Fruit fly (Drosophila melanogaster) whole organism, embryonic: ENCODE results near the gene CG1738.

Experiments used
- Abd-B ChIP-seq: fragments of 200-800 bp; sonication (Bioruptor generic); optimal IDR thresholded peaks from 2 replicates; lab custom pipeline; 2018; ENCODE audit warnings: missing biosample characterization, mild to moderate bottlenecking, missing genetic modification characterization, moderate library complexity
- Antp ChIP-seq: fragments of 200-800 bp; sonication (Bioruptor generic); optimal IDR thresholded peaks from 3 replicates; lab custom pipeline; 2016; ENCODE audit warnings: missing biosample characterization, missing genetic modification characterization
- BEAF-32 ChIP-seq: fragments of 200-800 bp; sonication (Bioruptor generic); optimal IDR thresholded peaks from 3 replicates; lab custom pipeline; 2017; ENCODE audit warnings: missing biosample characterization, missing genetic modification characterization, mild to moderate bottlenecking, moderate library complexity, missing genetic modification reagents
- CG12659 ChIP-seq: fragments of 200-800 bp; sonication (Bioruptor generic); optimal IDR thresholded peaks from 3 replicates; lab custom pipeline; 2017; ENCODE audit warnings: mild to moderate bottlenecking, missing biosample characterization, missing genetic modification reagents, missing genetic modification characterization
- CG12744 ChIP-seq: fragments of 200-800 bp; sonication (Bioruptor generic); optimal IDR thresholded peaks from 2 replicates; lab custom pipeline; 2016; ENCODE audit warnings: missing biosample characterization, missing genetic modification characterization
- CG12769 ChIP-seq: fragments of 200-800 bp; sonication (Bioruptor generic); optimal IDR thresholded peaks from 2 replicates; lab custom pipeline; 2019; ENCODE audit warnings: missing biosample characterization, mild to moderate bottlenecking, missing genetic modification characterization, moderate library complexity
- CG13296 ChIP-seq: fragments of 200-800 bp; sonication (Bioruptor generic); optimal IDR thresholded peaks from 3 replicates; lab custom pipeline; 2018; ENCODE audit warnings: missing biosample characterization, mild to moderate bottlenecking, missing genetic modification characterization
- CG1647 ChIP-seq: fragments of 200-800 bp; sonication (Bioruptor generic); optimal IDR thresholded peaks from 3 replicates; lab custom pipeline; 2016; ENCODE audit warnings: missing biosample characterization, missing genetic modification characterization
- CG17568 ChIP-seq: fragments of 200-800 bp; sonication (Bioruptor generic); optimal IDR thresholded peaks from 2 replicates; lab custom pipeline; 2018; ENCODE audit warnings: missing biosample characterization, mild to moderate bottlenecking, missing genetic modification characterization, moderate library complexity
- CG17829 ChIP-seq: fragments of 200-800 bp; optimal IDR thresholded peaks from 2 replicates; lab custom pipeline; 2019; ENCODE audit warnings: missing biosample characterization, mild to moderate bottlenecking, missing genetic modification characterization, moderate library complexity
- CG1832 ChIP-seq: fragments of 200-800 bp; sonication (Bioruptor generic); optimal IDR thresholded peaks from 2 replicates; lab custom pipeline; 2017; ENCODE audit warnings: missing biosample characterization, mild to moderate bottlenecking, missing genetic modification characterization, inconsistent platforms
- CG2116 ChIP-seq: fragments of 200-800 bp; sonication (Bioruptor generic); optimal IDR thresholded peaks from 3 replicates; lab custom pipeline; 2018; ENCODE audit warnings: missing biosample characterization, mild to moderate bottlenecking, missing genetic modification characterization
- CG2202 ChIP-seq: fragments of 200-800 bp; sonication (Bioruptor generic); optimal IDR thresholded peaks from 2 replicates; lab custom pipeline; 2018; ENCODE audit warnings: missing biosample characterization, mild to moderate bottlenecking, missing genetic modification characterization
- CG2712 ChIP-seq: fragments of 200-800 bp; optimal IDR thresholded peaks from 3 replicates; lab custom pipeline; 2019; ENCODE audit warnings: missing biosample characterization, mild to moderate bottlenecking, missing genetic modification characterization, moderate library complexity
- CG2875 ChIP-seq: fragments of 200-800 bp; sonication (Bioruptor generic); optimal IDR thresholded peaks from 2 replicates; lab custom pipeline; 2017; ENCODE audit warnings: missing biosample characterization, mild to moderate bottlenecking, missing genetic modification characterization, missing genetic modification reagents
- CG30403 ChIP-seq: fragments of 200-800 bp; sonication (Bioruptor generic); optimal IDR thresholded peaks from 3 replicates; lab custom pipeline; 2016; ENCODE audit warnings: missing biosample characterization, missing genetic modification characterization
- CG3065 ChIP-seq: fragments of 200-800 bp; sonication (Bioruptor generic); optimal IDR thresholded peaks from 2 replicates; lab custom pipeline; 2016; ENCODE audit warnings: missing biosample characterization, missing genetic modification characterization
- CG32767 ChIP-seq: fragments of 200-800 bp; sonication (Bioruptor generic); IDR thresholded peaks from 2 replicates; pipeline ENCODE4 v1.3.6; 2022; ENCODE audit warnings: missing biosample characterization, missing genetic modification characterization
- CG33557 ChIP-seq: fragments of 200-800 bp; sonication (Bioruptor generic); optimal IDR thresholded peaks from 2 replicates; lab custom pipeline; 2019; ENCODE audit warnings: missing biosample characterization, mild to moderate bottlenecking, missing genetic modification characterization, moderate library complexity
- CG6791 ChIP-seq: fragments of 200-800 bp; sonication (Bioruptor generic); IDR thresholded peaks from 3 replicates; pipeline ENCODE4 v1.3.6; 2022; ENCODE audit warnings: missing biosample characterization, missing genetic modification characterization; ENCODE audit not compliant: partially characterized antibody
- CG6854 ChIP-seq: fragments of 200-800 bp; sonication (Bioruptor generic); optimal IDR thresholded peaks from 3 replicates; lab custom pipeline; 2017; ENCODE audit warnings: missing biosample characterization, mild to moderate bottlenecking, missing genetic modification characterization
- CG7745 ChIP-seq: fragments of 200-800 bp; sonication (Bioruptor generic); optimal IDR thresholded peaks from 2 replicates; lab custom pipeline; 2018; ENCODE audit warnings: missing biosample characterization, mild to moderate bottlenecking, missing genetic modification characterization, moderate library complexity
- CG9727 ChIP-seq: fragments of 200-800 bp; sonication (Bioruptor generic); optimal IDR thresholded peaks from 3 replicates; lab custom pipeline; 2017; ENCODE audit warnings: missing biosample characterization, mild to moderate bottlenecking, missing genetic modification characterization
- Dad ChIP-seq: fragments of 200-800 bp; sonication (Bioruptor generic); optimal IDR thresholded peaks from 3 replicates; lab custom pipeline; 2016; ENCODE audit warnings: missing biosample characterization, missing genetic modification characterization
- Elba2 ChIP-seq: fragments of 200-800 bp; sonication (Bioruptor generic); optimal IDR thresholded peaks from 3 replicates; lab custom pipeline; 2016; ENCODE audit warnings: missing biosample characterization, missing genetic modification characterization
- HLH3B ChIP-seq: fragments of 200-800 bp; sonication (Bioruptor generic); IDR thresholded peaks from 2 replicates; pipeline ENCODE4 v1.3.6; 2022; ENCODE audit warnings: missing biosample characterization, missing genetic modification characterization
- Kr ChIP-seq: fragments of 200-800 bp; sonication (Bioruptor generic); optimal IDR thresholded peaks from 2 replicates; lab custom pipeline; 2017; ENCODE audit warnings: missing biosample characterization, mild to moderate bottlenecking, missing genetic modification characterization
- MESR4 ChIP-seq: fragments of 200-800 bp; sonication (Bioruptor generic); optimal IDR thresholded peaks from 2 replicates; lab custom pipeline; 2018; ENCODE audit warnings: missing biosample characterization, mild to moderate bottlenecking, missing genetic modification characterization, moderate library complexity
- Myb ChIP-seq: fragments of 200-800 bp; sonication (Bioruptor generic); optimal IDR thresholded peaks from 2 replicates; lab custom pipeline; 2016; ENCODE audit warnings: missing biosample characterization, missing genetic modification characterization
- Sin3A ChIP-seq: fragments of >200 bp; optimal IDR thresholded peaks from 2 replicates; lab custom pipeline; 2018
- Trl ChIP-seq, 3 experiments: fragments of >200 bp in 2 of 3; fragments of 200-800 bp in 1 of 3; sonication (Bioruptor generic) in 1 of 3; optimal IDR thresholded peaks; 2 replicates in 1 of 3; 3 replicates in 2 of 3; lab custom pipeline; 2016 to 2017; ENCODE audit warnings: missing biosample characterization in 1 of 3, missing genetic modification characterization in 1 of 3
- az2 ChIP-seq: fragments of 200-800 bp; sonication (Bioruptor generic); optimal IDR thresholded peaks from 3 replicates; lab custom pipeline; 2016; ENCODE audit warnings: missing biosample characterization, missing genetic modification characterization
- chinmo ChIP-seq: fragments of 200-800 bp; sonication (Bioruptor generic); IDR thresholded peaks from 4 replicates; pipeline ENCODE4 v1.3.6; 2022; ENCODE audit warnings: missing biosample characterization, missing genetic modification characterization; ENCODE audit not compliant: partially characterized antibody
- dmrt11E ChIP-seq: fragments of 200-800 bp; sonication (Bioruptor generic); optimal IDR thresholded peaks from 3 replicates; lab custom pipeline; 2018; ENCODE audit warnings: missing biosample characterization, mild to moderate bottlenecking, missing genetic modification characterization, moderate library complexity
- dmrt99B ChIP-seq: fragments of 200-800 bp; sonication (Bioruptor generic); optimal IDR thresholded peaks from 2 replicates; lab custom pipeline; 2018; ENCODE audit warnings: missing biosample characterization, mild to moderate bottlenecking, missing genetic modification characterization, moderate library complexity
- fd64A ChIP-seq: fragments of 200-800 bp; sonication (Bioruptor generic); optimal IDR thresholded peaks from 3 replicates; lab custom pipeline; 2018; ENCODE audit warnings: missing biosample characterization, mild to moderate bottlenecking, missing genetic modification characterization
- hkb ChIP-seq, 2 experiments: fragments of 200-800 bp in 1 of 2; fragments of >200 bp in 1 of 2; sonication (Bioruptor generic) in 1 of 2; IDR thresholded peaks in 1 of 2; optimal IDR thresholded peaks in 1 of 2; 2 replicates each; pipeline versions ENCODE4 v1.3.6 to Lab custom; 2017 to 2022; ENCODE audit warnings: missing biosample characterization in 1 of 2, missing genetic modification characterization in 1 of 2
- kni ChIP-seq: fragments of 200-800 bp; sonication (Bioruptor generic); optimal IDR thresholded peaks from 3 replicates; lab custom pipeline; 2017; ENCODE audit warnings: mild to moderate bottlenecking, missing biosample characterization, missing genetic modification reagents, missing genetic modification characterization
- lab ChIP-seq: fragments of 200-800 bp; sonication (Bioruptor generic); optimal IDR thresholded peaks from 3 replicates; lab custom pipeline; 2017; ENCODE audit warnings: missing biosample characterization, missing genetic modification characterization, mild to moderate bottlenecking, moderate library complexity, missing genetic modification reagents
- lmd ChIP-seq: fragments of 200-800 bp; sonication (Bioruptor generic); IDR thresholded peaks from 2 replicates; pipeline ENCODE4 v1.3.6; 2022; ENCODE audit warnings: missing biosample characterization, missing genetic modification characterization
- luna ChIP-seq: fragments of 200-800 bp; sonication (Bioruptor generic); optimal IDR thresholded peaks from 2 replicates; lab custom pipeline; 2016; ENCODE audit warnings: missing biosample characterization, missing genetic modification characterization
- mirr ChIP-seq: fragments of 200-800 bp; sonication (Bioruptor generic); optimal IDR thresholded peaks from 3 replicates; lab custom pipeline; 2018; ENCODE audit warnings: missing biosample characterization, mild to moderate bottlenecking, missing genetic modification characterization
- org-1 ChIP-seq: fragments of 200-800 bp; sonication (Bioruptor generic); optimal IDR thresholded peaks from 2 replicates; lab custom pipeline; 2017; ENCODE audit warnings: missing biosample characterization, missing genetic modification characterization
- ranshi ChIP-seq: fragments of 200-800 bp; sonication (Bioruptor generic); IDR thresholded peaks from 2 replicates; pipeline ENCODE4 v1.3.6; 2022; ENCODE audit warnings: missing biosample characterization, missing genetic modification characterization
- slp2 ChIP-seq: fragments of 200-800 bp; sonication (Bioruptor generic); optimal IDR thresholded peaks from 2 replicates; lab custom pipeline; 2016; ENCODE audit warnings: missing biosample characterization, missing genetic modification characterization
- sna ChIP-seq: fragments of 200-800 bp; sonication (Bioruptor generic); IDR thresholded peaks from 2 replicates; pipeline ENCODE4 v1.3.6; 2022; ENCODE audit warnings: missing biosample characterization, missing genetic modification characterization; ENCODE audit not compliant: partially characterized antibody
- sr ChIP-seq: fragments of 200-800 bp; sonication (Bioruptor generic); IDR thresholded peaks from 3 replicates; pipeline ENCODE4 v1.3.6; 2022; ENCODE audit warnings: missing biosample characterization, missing genetic modification characterization
- trh ChIP-seq: fragments of 200-800 bp; sonication (Bioruptor generic); optimal IDR thresholded peaks from 2 replicates; lab custom pipeline; 2016; ENCODE audit warnings: missing biosample characterization, missing genetic modification characterization

Gene CG1738

dm6 chrX:11390625-11391363 lies 41.9 kb downstream of the CG1738 start (continued):
- TF ChIP-seq sna (GFP tag; lab: Robert Waterston, UW) (no peak), CG7745 (tag; lab: Kevin White, UChicago) (no peak), CG3065 (GFP tag; lab: Kevin White, UChicago) (peak; percentile 47), CG17829 (peak; percentile 56), Abd-B (GFP tag; lab: Kevin White, UChicago) (peak; percentile 74), Myb (peak; percentile 64), sr (GFP tag; lab: Robert Waterston, UW) (peak; percentile 57; the same call in 2 of the 3 replicates), luna (GFP tag; lab: Kevin White, UChicago) (no peak), CG2712 (tag; lab: Kevin White, UChicago) (peak; percentile 75), Antp (peak; percentile 74), CG12769 (peak; percentile 94), Dad (GFP tag; lab: Kevin White, UChicago) (peak; percentile 53), fd64A (GFP tag; lab: Kevin White, UChicago) (peak; percentile 6), Elba2 (GFP tag; lab: Kevin White, UChicago) (no peak), CG12659 (GFP tag; lab: Kevin White, UChicago) (peak; percentile 81), Kr (GFP tag; lab: Kevin White, UChicago) (no peak), HLH3B (GFP tag; lab: Robert Waterston, UW) (peak; percentile 85), CG13296 (GFP tag; lab: Kevin White, UChicago) (peak; percentile 75), CG6854 (GFP tag; lab: Kevin White, UChicago) (peak; percentile 35), MESR4 (GFP tag; lab: Kevin White, UChicago) (no peak), CG1832 (GFP tag; lab: Kevin White, UChicago) (no peak), BEAF-32 (GFP tag; lab: Kevin White, UChicago) (no peak), az2 (peak; percentile 73), mirr (GFP tag; lab: Kevin White, UChicago) (peak; percentile 18), CG2875 (GFP tag; lab: Kevin White, UChicago) (peak; percentile 40), CG6791 (no peak), lab (GFP tag; lab: Kevin White, UChicago) (peak; percentile 88), CG17568 (GFP tag; lab: Kevin White, UChicago) (peak; percentile 31), CG1647 (peak; percentile 77), CG2202 (tag; lab: Kevin White, UChicago) (no peak), CG33557 (GFP tag; lab: Kevin White, UChicago) (peak; percentile 32), CG9727 (GFP tag; lab: Kevin White, UChicago) (peak; percentile 76), Trl (optimal IDR thresholded peaks at IDR 0.05; lab: Kevin White, UChicago) (no peak), Trl (GFP tag; optimal IDR thresholded peaks at IDR 0.05; lab: Kevin White, UChicago) (peak; percentile 60), ranshi (GFP tag; lab: Robert Waterston, UW) (peak; percentile 90), CG32767 (GFP tag; lab: Robert Waterston, UW) (peak; percentile 71), CG12744 (GFP tag; lab: Kevin White, UChicago) (peak; percentile 67), CG30403 (GFP tag; lab: Kevin White, UChicago) (peak; percentile 78), dmrt11E (tag; lab: Kevin White, UChicago) (peak; percentile 55), hkb (optimal IDR thresholded peaks at IDR 0.05; lab: Kevin White, UChicago) (no peak), hkb (GFP tag; IDR thresholded peaks at IDR 0.05; lab: Robert Waterston, UW) (peak; percentile 87), org-1 (GFP tag; lab: Kevin White, UChicago) (peak; percentile 71), kni (no peak), CG2116 (GFP tag; lab: Kevin White, UChicago) (no peak), dmrt99B (peak; percentile 80), chinmo (0 out of 4 replicates have a peak, but pooled peaks have one; percentile 20), slp2 (GFP tag; lab: Kevin White, UChicago) (peak; percentile 62), trh (peak; percentile 19), Sin3A (no peak), lmd (peak; percentile 84)
